Fruit fly (Drosophila melanogaster) whole organism, embryonic: ENCODE data around the gene mRpS35.

ENCODE experiments used
- Ada2b ChIP-seq: fragments of 200-800 bp; sonication (Bioruptor generic); IDR thresholded peaks from 2 replicates; pipeline ENCODE4 v1.3.6; 2022; ENCODE audit warnings: missing biosample characterization, missing genetic modification characterization
- CG10147 ChIP-seq: fragments of 200-800 bp; sonication (Bioruptor generic); optimal IDR thresholded peaks from 2 replicates; lab custom pipeline; 2019; ENCODE audit warnings: missing biosample characterization, mild to moderate bottlenecking, missing genetic modification characterization, moderate library complexity
- CG10979 ChIP-seq: fragments of 200-800 bp; sonication (Bioruptor generic); optimal IDR thresholded peaks from 2 replicates; lab custom pipeline; 2018; ENCODE audit warnings: missing biosample characterization, mild to moderate bottlenecking, missing genetic modification characterization, moderate library complexity
- CG13775 ChIP-seq: fragments of 200-800 bp; sonication (Bioruptor generic); optimal IDR thresholded peaks from 3 replicates; lab custom pipeline; 2017; ENCODE audit warnings: missing biosample characterization, mild to moderate bottlenecking, missing genetic modification characterization
- CG16779 ChIP-seq: fragments of 200-800 bp; sonication (Bioruptor generic); IDR thresholded peaks from 2 replicates; pipeline ENCODE4 v1.3.6; 2022; ENCODE audit warnings: missing biosample characterization, missing genetic modification characterization
- CG17568 ChIP-seq: fragments of 200-800 bp; sonication (Bioruptor generic); optimal IDR thresholded peaks from 2 replicates; lab custom pipeline; 2018; ENCODE audit warnings: missing biosample characterization, mild to moderate bottlenecking, missing genetic modification characterization, moderate library complexity
- CG17829 ChIP-seq: fragments of 200-800 bp; optimal IDR thresholded peaks from 2 replicates; lab custom pipeline; 2019; ENCODE audit warnings: missing biosample characterization, mild to moderate bottlenecking, missing genetic modification characterization, moderate library complexity
- CG18262 ChIP-seq: fragments of 200-800 bp; optimal IDR thresholded peaks from 3 replicates; lab custom pipeline; 2019; ENCODE audit warnings: missing biosample characterization, mild to moderate bottlenecking, missing genetic modification characterization, moderate library complexity
- CG1832 ChIP-seq: fragments of 200-800 bp; sonication (Bioruptor generic); optimal IDR thresholded peaks from 2 replicates; lab custom pipeline; 2017; ENCODE audit warnings: missing biosample characterization, mild to moderate bottlenecking, missing genetic modification characterization, inconsistent platforms
- CG2116 ChIP-seq: fragments of 200-800 bp; sonication (Bioruptor generic); optimal IDR thresholded peaks from 3 replicates; lab custom pipeline; 2018; ENCODE audit warnings: missing biosample characterization, mild to moderate bottlenecking, missing genetic modification characterization
- CG33213 ChIP-seq: fragments of 200-800 bp; sonication (Bioruptor generic); optimal IDR thresholded peaks from 3 replicates; lab custom pipeline; 2016; ENCODE audit warnings: missing biosample characterization, missing genetic modification characterization
- CG3847 ChIP-seq: fragments of 200-800 bp; sonication (Bioruptor generic); IDR thresholded peaks from 2 replicates; pipeline ENCODE4 v1.3.6; 2022; ENCODE audit warnings: missing biosample characterization, missing genetic modification characterization
- CG5953 ChIP-seq: fragments of 200-800 bp; sonication (Bioruptor generic); IDR thresholded peaks from 2 replicates; pipeline ENCODE4 v1.3.6; 2022; ENCODE audit warnings: missing biosample characterization, missing genetic modification characterization
- CG7839 ChIP-seq: fragments of 200-800 bp; sonication (Bioruptor generic); optimal IDR thresholded peaks from 3 replicates; lab custom pipeline; 2018; ENCODE audit warnings: missing biosample characterization, mild to moderate bottlenecking, missing genetic modification characterization, moderate library complexity
- CG7928 ChIP-seq: fragments of 200-800 bp; sonication (Bioruptor generic); optimal IDR thresholded peaks from 2 replicates; lab custom pipeline; 2017; ENCODE audit warnings: missing biosample characterization, mild to moderate bottlenecking, missing genetic modification characterization
- CG7987 ChIP-seq: fragments of 200-800 bp; sonication (Bioruptor generic); optimal IDR thresholded peaks from 2 replicates; lab custom pipeline; 2018; ENCODE audit warnings: missing biosample characterization, mild to moderate bottlenecking, missing genetic modification characterization, moderate library complexity
- CG8359 ChIP-seq: fragments of 200-800 bp; sonication (Bioruptor generic); optimal IDR thresholded peaks from 2 replicates; lab custom pipeline; 2017; ENCODE audit warnings: missing biosample characterization, mild to moderate bottlenecking, missing genetic modification characterization, borderline replicate concordance
- CG9797 ChIP-seq: fragments of 200-800 bp; sonication (Bioruptor generic); optimal IDR thresholded peaks from 3 replicates; lab custom pipeline; 2018; ENCODE audit warnings: missing biosample characterization, mild to moderate bottlenecking, missing genetic modification characterization
- CG9817 ChIP-seq: fragments of 200-800 bp; sonication (Bioruptor generic); optimal IDR thresholded peaks from 2 replicates; lab custom pipeline; 2018; ENCODE audit warnings: missing biosample characterization, mild to moderate bottlenecking, missing genetic modification characterization, moderate library complexity
- Camta ChIP-seq: fragments of 200-800 bp; sonication (Bioruptor generic); optimal IDR thresholded peaks from 2 replicates; lab custom pipeline; 2016; ENCODE audit warnings: missing biosample characterization, missing genetic modification characterization
- Dip2 ChIP-seq: fragments of 200-800 bp; sonication (Bioruptor generic); IDR thresholded peaks from 2 replicates; pipeline ENCODE4 v1.3.6; 2022; ENCODE audit warnings: missing biosample characterization, missing genetic modification characterization
- E2f2 ChIP-seq: fragments of 200-800 bp; sonication (Bioruptor generic); IDR thresholded peaks from 2 replicates; pipeline ENCODE4 v1.3.6; 2022; ENCODE audit warnings: missing biosample characterization, missing genetic modification characterization
- H2.0 ChIP-seq: fragments of 200-800 bp; sonication (Bioruptor generic); IDR thresholded peaks from 2 replicates; pipeline ENCODE4 v1.3.6; 2022; ENCODE audit warnings: missing biosample characterization, missing genetic modification characterization
- HLHmδ ChIP-seq: fragments of 200-800 bp; sonication (Bioruptor generic); optimal IDR thresholded peaks from 2 replicates; lab custom pipeline; 2018; ENCODE audit warnings: missing biosample characterization, mild to moderate bottlenecking, missing genetic modification characterization, moderate library complexity
- NfI ChIP-seq: fragments of 200-800 bp; sonication (Bioruptor generic); optimal IDR thresholded peaks from 3 replicates; lab custom pipeline; 2018; ENCODE audit warnings: missing biosample characterization, mild to moderate bottlenecking, missing genetic modification characterization, moderate library complexity
- Oli ChIP-seq: fragments of 200-800 bp; sonication (Bioruptor generic); optimal IDR thresholded peaks from 2 replicates; lab custom pipeline; 2018; ENCODE audit warnings: missing biosample characterization, mild to moderate bottlenecking, missing genetic modification characterization, moderate library complexity
- Poxn ChIP-seq: fragments of 200-800 bp; sonication (Bioruptor generic); IDR thresholded peaks from 2 replicates; pipeline ENCODE4 v1.3.6; 2022; ENCODE audit warnings: missing biosample characterization, missing genetic modification characterization
- Ptx1 ChIP-seq: fragments of 200-800 bp; sonication (Bioruptor generic); IDR thresholded peaks from 2 replicates; pipeline ENCODE4 v1.3.6; 2022; ENCODE audit warnings: missing biosample characterization, missing genetic modification characterization
- Side ChIP-seq: fragments of 200-800 bp; sonication (Bioruptor generic); optimal IDR thresholded peaks from 2 replicates; lab custom pipeline; 2016; ENCODE audit warnings: missing biosample characterization, missing genetic modification characterization
- Taf1 ChIP-seq: fragments of 200-800 bp; sonication (Bioruptor generic); IDR thresholded peaks from 2 replicates; pipeline ENCODE4 v1.3.6; 2022; ENCODE audit warnings: missing biosample characterization, missing genetic modification characterization
- ara ChIP-seq: fragments of 200-800 bp; sonication (Bioruptor generic); IDR thresholded peaks from 2 replicates; pipeline ENCODE4 v1.3.6; 2022; ENCODE audit warnings: missing biosample characterization, missing genetic modification characterization
- bowl ChIP-seq: fragments of 200-800 bp; sonication (Bioruptor generic); IDR thresholded peaks from 2 replicates; pipeline ENCODE4 v1.3.6; 2022; ENCODE audit warnings: missing biosample characterization, missing genetic modification characterization
- bsh ChIP-seq, 2 experiments: fragments of 200-800 bp; sonication (Bioruptor generic); optimal IDR thresholded peaks; 2 replicates each; lab custom pipeline; 2017 to 2018; ENCODE audit warnings: mild to moderate bottlenecking in 2 of 2, missing biosample characterization in 2 of 2, missing genetic modification characterization in 2 of 2, moderate library complexity in 1 of 2
- cato ChIP-seq: fragments of 200-800 bp; sonication (Bioruptor generic); optimal IDR thresholded peaks from 2 replicates; lab custom pipeline; 2016; ENCODE audit warnings: missing biosample characterization, missing genetic modification characterization, borderline replicate concordance
- ci ChIP-seq: fragments of 200-800 bp; sonication (Bioruptor generic); IDR thresholded peaks from 3 replicates; pipeline ENCODE4 v1.3.6; 2022; ENCODE audit warnings: missing biosample characterization, missing genetic modification characterization
- fd64A ChIP-seq: fragments of 200-800 bp; sonication (Bioruptor generic); optimal IDR thresholded peaks from 3 replicates; lab custom pipeline; 2018; ENCODE audit warnings: missing biosample characterization, mild to moderate bottlenecking, missing genetic modification characterization
- grn ChIP-seq: fragments of 200-800 bp; sonication (Bioruptor generic); optimal IDR thresholded peaks from 3 replicates; lab custom pipeline; 2017; ENCODE audit warnings: missing biosample characterization, missing genetic modification characterization
- gro ChIP-seq: fragments of 200-800 bp; sonication (Bioruptor generic); optimal IDR thresholded peaks from 2 replicates; lab custom pipeline; 2016; ENCODE audit warnings: missing biosample characterization, missing genetic modification characterization
- gt ChIP-seq: fragments of 200-800 bp; sonication (Bioruptor generic); IDR thresholded peaks from 2 replicates; pipeline ENCODE4 v1.3.6; 2022; ENCODE audit warnings: missing biosample characterization, missing genetic modification characterization
- h ChIP-seq: fragments of >200 bp; optimal IDR thresholded peaks from 2 replicates; lab custom pipeline; 2017
- nerfin-2 ChIP-seq: fragments of 200-800 bp; sonication (Bioruptor generic); IDR thresholded peaks from 2 replicates; pipeline ENCODE4 v1.3.6; 2022; ENCODE audit warnings: missing biosample characterization, missing genetic modification characterization; ENCODE audit not compliant: partially characterized antibody
- nmo ChIP-seq: fragments of 200-800 bp; sonication (Bioruptor generic); optimal IDR thresholded peaks from 2 replicates; lab custom pipeline; 2018; ENCODE audit warnings: missing biosample characterization, mild to moderate bottlenecking, missing genetic modification characterization, moderate library complexity
- pum ChIP-seq: fragments of 200-800 bp; sonication (Bioruptor generic); optimal IDR thresholded peaks from 2 replicates; lab custom pipeline; 2016; ENCODE audit warnings: missing biosample characterization, missing genetic modification characterization
- schlank ChIP-seq: fragments of 200-800 bp; sonication (Bioruptor generic); optimal IDR thresholded peaks from 2 replicates; lab custom pipeline; 2018; ENCODE audit warnings: missing biosample characterization, mild to moderate bottlenecking, missing genetic modification characterization
- seq ChIP-seq: fragments of 200-800 bp; sonication (Bioruptor generic); IDR thresholded peaks from 2 replicates; pipeline ENCODE4 v1.3.6; 2022; ENCODE audit warnings: missing biosample characterization, missing genetic modification characterization
- tna ChIP-seq: fragments of 200-800 bp; sonication (Bioruptor generic); IDR thresholded peaks from 2 replicates; pipeline ENCODE4 v1.3.6; 2022; ENCODE audit warnings: missing biosample characterization, missing genetic modification characterization; ENCODE audit not compliant: partially characterized antibody
- vnd ChIP-seq: fragments of 200-800 bp; sonication (Bioruptor generic); IDR thresholded peaks from 3 replicates; pipeline ENCODE4 v1.3.6; 2022; ENCODE audit warnings: missing biosample characterization, missing genetic modification characterization; ENCODE audit not compliant: partially characterized antibody
- wek ChIP-seq: fragments of 200-800 bp; sonication (Bioruptor generic); optimal IDR thresholded peaks from 3 replicates; lab custom pipeline; 2018; ENCODE audit warnings: missing biosample characterization, mild to moderate bottlenecking, missing genetic modification characterization, moderate library complexity
- zf30C ChIP-seq: fragments of 200-800 bp; sonication (Bioruptor generic); optimal IDR thresholded peaks from 3 replicates; lab custom pipeline; 2018; ENCODE audit warnings: missing biosample characterization, mild to moderate bottlenecking, missing genetic modification characterization

The mRpS35 gene

dm6 chr3L:2766269-2767088 is 14.2 kb upstream of the mRpS35 start, which contains the start of the genes Mrtf and Non2 (continued):
- no peak for TF ChIP-seq Taf1 (GFP tag; lab: Robert Waterston, UW)
- peak; percentile 58 for TF ChIP-seq NfI (GFP tag; lab: Kevin White, UChicago)
- TF ChIP-seq H2.0 (GFP tag; lab: Robert Waterston, UW), result no peak
- TF ChIP-seq CG10147, result peak; percentile 70
- TF ChIP-seq CG7987 (GFP tag; lab: Kevin White, UChicago), result no peak
- no peak; the same call in 2 of the 3 replicates for TF ChIP-seq ci (GFP tag; lab: Robert Waterston, UW)
- no peak for TF ChIP-seq bowl (GFP tag; lab: Robert Waterston, UW)
- TF ChIP-seq E2f2 (GFP tag; lab: Robert Waterston, UW), result no peak
- 0 out of 2 replicates have a peak, but pooled peaks have one; percentile 5 for TF ChIP-seq CG16779 (GFP tag; lab: Robert Waterston, UW)
- peak; percentile 57; the same call in 1 of the 2 replicates for TF ChIP-seq CG3847 (GFP tag; lab: Robert Waterston, UW)
- TF ChIP-seq CG5953 (GFP tag; lab: Robert Waterston, UW), result peak; percentile 23; the same call in 1 of the 2 replicates
- TF ChIP-seq CG1832 (GFP tag; lab: Kevin White, UChicago), result no peak
- no peak for TF ChIP-seq Dip2 (GFP tag; lab: Robert Waterston, UW)
- TF ChIP-seq Oli (tag; lab: Kevin White, UChicago), result peak; percentile 17
- TF ChIP-seq CG9817 (tag; lab: Kevin White, UChicago), result peak; percentile 60
- peak; percentile 37 for TF ChIP-seq cato (GFP tag; lab: Kevin White, UChicago)
- TF ChIP-seq gt (GFP tag; lab: Robert Waterston, UW), result no peak
- no peak for TF ChIP-seq zf30C (GFP tag; lab: Kevin White, UChicago)
- peak; percentile 50 for TF ChIP-seq Ptx1
- TF ChIP-seq CG17829, result peak; percentile 54
- TF ChIP-seq tna, result peak; percentile 70
- TF ChIP-seq grn (GFP tag; lab: Kevin White, UChicago), result no peak
- TF ChIP-seq vnd (GFP tag; lab: Robert Waterston, UW), result peak; percentile 82
- peak; percentile 56 for TF ChIP-seq Ada2b
- TF ChIP-seq CG7839, result peak; percentile 62
- TF ChIP-seq ara, result peak; percentile 36; the same call in 1 of the 2 replicates
- no peak for TF ChIP-seq fd64A (GFP tag; lab: Kevin White, UChicago)
- no peak for TF ChIP-seq CG33213
- no peak for TF ChIP-seq HLHmδ (GFP tag; lab: Kevin White, UChicago)
- no peak for TF ChIP-seq CG7928
- TF ChIP-seq pum (GFP tag; lab: Kevin White, UChicago), result peak; percentile 60
- TF ChIP-seq CG13775, result peak; percentile 73
- TF ChIP-seq nmo, result peak; percentile 72
- TF ChIP-seq h (lab: Kevin White, UChicago), result no peak
- TF ChIP-seq seq (GFP tag; lab: Robert Waterston, UW), result no peak
- peak; percentile 36 for TF ChIP-seq CG10979
- peak; percentile 69 for TF ChIP-seq nerfin-2 (GFP tag; lab: Robert Waterston, UW)
- TF ChIP-seq CG9797 (GFP tag; lab: Kevin White, UChicago), result no peak
- TF ChIP-seq CG2116 (GFP tag; lab: Kevin White, UChicago), result peak; percentile 98
- peak; percentile 20 for TF ChIP-seq schlank (tag; lab: Kevin White, UChicago)
- peak; percentile 30 for TF ChIP-seq Side (GFP tag; lab: Kevin White, UChicago)
- no peak for TF ChIP-seq Poxn (GFP tag; lab: Robert Waterston, UW)
- no peak for TF ChIP-seq CG17568 (GFP tag; lab: Kevin White, UChicago)
- no peak for TF ChIP-seq CG8359 (GFP tag; lab: Kevin White, UChicago)
- TF ChIP-seq gro (GFP tag; lab: Kevin White, UChicago), result no peak
- peak; percentile 47 for TF ChIP-seq Camta (GFP tag; lab: Kevin White, UChicago)
- TF ChIP-seq wek (GFP tag; lab: Kevin White, UChicago), result no peak
- TF ChIP-seq bsh (GFP tag; optimal IDR thresholded peaks at IDR 0.05; lab: Kevin White, UChicago), result peak in 1 of 2 experiments; percentile 53
- TF ChIP-seq CG18262 (tag; lab: Kevin White, UChicago), result peak; percentile 62
